Worm (Caenorhabditis elegans): ENCODE results near the gene F49H6.5.
A peak's percentile ranks its signal among the peaks of the same experiment; 100 is the strongest.

F49H6.5 gene

DNA sequence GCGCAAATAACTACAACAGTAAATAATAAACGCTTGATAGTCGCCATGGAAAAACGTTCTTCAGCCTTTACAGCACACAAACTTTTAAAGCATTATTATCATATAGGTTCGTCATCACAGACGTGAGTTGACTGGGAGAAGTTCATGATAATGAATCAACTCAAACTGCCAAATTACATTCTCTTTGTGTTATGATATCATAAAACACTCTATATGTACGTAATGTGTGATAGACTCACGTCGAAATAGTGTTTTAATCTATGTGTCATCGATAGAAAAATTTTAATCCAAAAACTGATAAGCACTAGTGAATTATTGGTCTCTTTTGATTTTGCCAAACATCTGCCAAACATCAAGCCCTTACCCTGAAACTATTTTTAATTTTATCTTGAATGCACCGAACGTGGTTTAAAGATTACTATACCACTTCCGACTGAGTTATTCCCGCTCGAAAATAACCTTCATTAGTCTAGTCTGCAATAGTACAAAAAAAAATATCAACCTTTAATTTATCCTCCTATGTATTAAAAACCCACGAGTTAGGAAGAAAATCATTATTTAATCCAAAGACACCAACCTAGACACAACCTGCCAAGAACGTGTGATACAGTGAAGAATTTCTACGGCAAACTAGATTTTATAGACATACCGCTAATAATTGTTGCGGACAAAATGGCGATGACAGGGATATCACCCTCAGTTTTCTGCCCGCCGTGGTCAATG lies 13.5 kb upstream of the F49H6.5 start, which contains the start of the genes clc-12 and clec-240:
clc-12 (minus strand) TSS at position 47 of the 723 bp plus-strand sequence.
clec-240 (plus strand) TSS at position 673 of the 723 bp plus-strand sequence.
- TF ChIP-seq elt-2 (tag; optimal IDR thresholded peaks at IDR 0.05), result peak; percentile 69
- TF ChIP-seq mef-2 (tag; optimal IDR thresholded peaks at IDR 0.05), result no peak

DNA sequence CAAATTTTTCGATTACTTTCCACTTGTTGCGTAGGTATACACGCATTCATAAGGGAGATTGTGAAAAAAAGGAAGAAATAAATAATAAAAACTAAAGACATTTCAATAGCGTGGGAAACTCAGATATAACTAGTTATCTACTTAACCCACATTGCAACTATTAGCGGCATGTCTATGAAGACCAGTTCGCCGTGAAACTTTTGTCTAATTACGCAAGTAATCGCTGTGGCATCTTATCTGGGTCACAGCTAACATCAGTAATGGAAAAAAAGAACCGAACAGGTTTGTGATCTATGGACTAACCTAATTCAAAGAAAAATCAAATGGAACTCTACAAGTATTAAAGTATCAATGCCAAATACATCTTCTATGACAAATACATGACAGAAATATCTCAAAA lies 9.8 kb upstream of the F49H6.5 start, which contains the start of gene clec-241:
clec-241 (minus strand) TSS at position 101 of the 400 bp plus-strand sequence.
- no peak for TF ChIP-seq dsc-1 (tag; optimal IDR thresholded peaks at IDR 0.05)
- TF ChIP-seq sox-4 (tag; optimal IDR thresholded peaks at IDR 0.05), result no peak
- TF ChIP-seq ceh-63 (GFP tag; optimal IDR thresholded peaks at IDR 0.05), result no peak
- no peak for TF ChIP-seq efl-3 (GFP tag; optimal IDR thresholded peaks at IDR 0.05)
- TF ChIP-seq lir-3 (tag; optimal IDR thresholded peaks at IDR 0.05; ENCODE audit: poor library complexity), result no peak
- no peak for TF ChIP-seq C34B4.2 (tag; optimal IDR thresholded peaks at IDR 0.05)
- no peak for TF ChIP-seq fkh-8 (tag; optimal IDR thresholded peaks at IDR 0.05)
- no peak for TF ChIP-seq lin-39 (tag; optimal IDR thresholded peaks at IDR 0.05)
- TF ChIP-seq nhr-77 (tag; optimal IDR thresholded peaks at IDR 0.05), result no peak
- TF ChIP-seq nhr-90 (tag; optimal IDR thresholded peaks at IDR 0.05; ENCODE audit: poor library complexity), result no peak
- TF ChIP-seq sup-37 (GFP tag; optimal IDR thresholded peaks at IDR 0.05), result no peak
- TF ChIP-seq aly-2 (tag; optimal IDR thresholded peaks at IDR 0.05), result no peak
- no peak for TF ChIP-seq xbp-1 (tag; optimal IDR thresholded peaks at IDR 0.05)
- TF ChIP-seq nhr-28 (tag; optimal IDR thresholded peaks at IDR 0.05), result no peak
- no peak for TF ChIP-seq aha-1 (tag; optimal IDR thresholded peaks at IDR 0.05)
- no peak for TF ChIP-seq egl-13 (tag; optimal IDR thresholded peaks at IDR 0.05)
- TF ChIP-seq nhr-71 (tag; optimal IDR thresholded peaks at IDR 0.05), result no peak
- no peak for TF ChIP-seq mab-9 (GFP tag; IDR thresholded peaks at IDR 0.05)
- no peak for TF ChIP-seq tbx-2 (tag; optimal IDR thresholded peaks at IDR 0.05)
- TF ChIP-seq efl-1 (optimal IDR thresholded peaks at IDR 0.05), result no peak
- no peak for TF ChIP-seq efl-1 (GFP tag; optimal IDR thresholded peaks at IDR 0.05 in 1 of 2)

DNA sequence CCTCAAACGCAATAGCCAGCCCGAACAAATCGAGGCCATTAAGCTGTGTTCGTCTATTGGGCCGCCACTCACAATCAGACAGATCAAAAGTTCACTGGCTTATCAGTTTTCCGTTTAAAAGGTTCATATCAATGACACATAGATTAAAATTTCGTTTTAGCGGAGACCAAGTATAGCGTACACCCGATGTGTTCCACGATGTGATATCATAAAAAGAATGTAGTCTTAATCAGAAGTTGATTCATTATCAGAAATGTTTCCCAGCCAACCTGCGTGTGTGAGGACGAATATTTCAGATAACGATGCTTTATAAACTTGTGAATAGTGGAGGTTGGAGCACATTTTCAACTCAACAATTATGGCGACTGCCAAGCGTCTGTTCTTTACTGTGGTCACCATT lies 9.0 kb upstream of the F49H6.5 start, which contains the start of gene clc-13:
clc-13 (plus strand) TSS at position 359 of the 400 bp plus-strand sequence.
- TF ChIP-seq efl-1 (optimal IDR thresholded peaks at IDR 0.05), result no peak
- peak in 1 of 2 experiments; percentile 42 for TF ChIP-seq efl-1 (GFP tag; optimal IDR thresholded peaks at IDR 0.05 in 1 of 2)
- no peak for TF ChIP-seq grh-1 (GFP tag; IDR thresholded peaks at IDR 0.05)
- no peak for TF ChIP-seq pqm-1 (tag; optimal IDR thresholded peaks at IDR 0.05)
- TF ChIP-seq nhr-20 (tag; optimal IDR thresholded peaks at IDR 0.05), result peak; percentile 75
- TF ChIP-seq jun-1 (tag; optimal IDR thresholded peaks at IDR 0.05), result peak; percentile 57
- no peak for TF ChIP-seq nhr-237 (tag; optimal IDR thresholded peaks at IDR 0.05)
- no peak for TF ChIP-seq C04F5.9 (tag; optimal IDR thresholded peaks at IDR 0.05)
- TF ChIP-seq elt-2 (tag; optimal IDR thresholded peaks at IDR 0.05), result peak; percentile 98
- TF ChIP-seq ces-1 (GFP tag; optimal IDR thresholded peaks at IDR 0.05), result no peak
- no peak for TF ChIP-seq nhr-19 (GFP tag; conservative IDR thresholded peaks at IDR 0.05)

DNA sequence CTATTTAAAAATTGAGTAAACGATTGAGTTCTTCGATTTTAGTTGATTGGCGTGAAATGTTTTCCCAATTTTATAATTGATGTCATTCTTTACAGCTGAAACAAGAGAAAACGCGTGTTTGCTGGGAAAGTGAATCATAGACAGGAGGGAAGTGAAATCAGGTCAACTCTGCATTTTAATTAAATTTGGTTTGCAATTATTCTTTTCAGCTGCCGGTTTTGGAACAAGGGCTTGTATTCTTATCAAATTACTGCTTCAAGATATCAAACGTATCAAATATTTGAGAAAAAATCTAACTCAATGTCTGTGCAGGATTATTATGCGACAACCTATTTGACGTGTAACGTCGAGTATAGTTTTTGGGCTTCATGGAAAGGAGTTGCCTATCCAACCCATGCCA lies 6.3 kb upstream of the F49H6.5 start, which contains the start of gene srh-97:
srh-97 (plus strand) TSS at position 301 of the 400 bp plus-strand sequence.
- TF ChIP-seq hlh-4 (tag; optimal IDR thresholded peaks at IDR 0.05), result peak; percentile 25
- TF ChIP-seq Y116A8C.19 (tag; optimal IDR thresholded peaks at IDR 0.05; ENCODE audit: borderline replicate concordance), result no peak

DNA sequence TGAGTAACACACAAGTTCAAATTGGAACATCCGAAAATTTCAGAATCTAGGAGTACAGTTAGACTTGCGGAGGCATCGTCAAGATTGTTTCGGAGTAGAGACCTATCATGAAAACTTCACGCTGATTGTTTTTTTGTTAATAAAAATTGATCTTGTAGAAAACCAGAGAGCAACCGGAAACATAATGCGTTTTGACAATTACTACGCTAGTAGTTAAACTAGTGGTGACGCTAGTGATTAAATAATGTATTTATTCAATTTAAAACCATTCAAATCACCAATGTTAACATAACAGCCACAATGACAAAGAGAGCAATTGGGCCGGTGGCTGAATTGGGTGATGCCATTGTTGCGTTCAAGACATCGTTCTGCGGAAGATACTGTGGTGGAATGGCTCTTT lies 3.4 kb upstream of the F49H6.5 start, which contains the start of gene F49H6.17:
F49H6.17 (plus strand) TSS at position 301 of the 400 bp plus-strand sequence.
- TF ChIP-seq nhr-71 (tag; optimal IDR thresholded peaks at IDR 0.05) (no peak), nhr-76 (tag; optimal IDR thresholded peaks at IDR 0.05) (no peak), unc-30 (tag; optimal IDR thresholded peaks at IDR 0.05) (no peak), grh-1 (GFP tag; IDR thresholded peaks at IDR 0.05) (no peak), pag-3 (tag; optimal IDR thresholded peaks at IDR 0.05; ENCODE audit: borderline replicate concordance, insufficient read depth) (no peak), ceh-63 (GFP tag; optimal IDR thresholded peaks at IDR 0.05) (no peak), hlh-4 (tag; optimal IDR thresholded peaks at IDR 0.05) (no peak), nhr-77 (tag; optimal IDR thresholded peaks at IDR 0.05) (no peak), zip-4 (GFP tag; optimal IDR thresholded peaks at IDR 0.05) (no peak), nhr-28 (tag; optimal IDR thresholded peaks at IDR 0.05) (no peak), efl-1 (optimal IDR thresholded peaks at IDR 0.05) (no peak), efl-1 (GFP tag; optimal IDR thresholded peaks at IDR 0.05 in 1 of 2) (no peak), nhr-84 (tag; optimal IDR thresholded peaks at IDR 0.05) (no peak), skn-1 (tag; optimal IDR thresholded peaks at IDR 0.05) (no peak), nhr-237 (tag; optimal IDR thresholded peaks at IDR 0.05) (no peak), aly-2 (tag; optimal IDR thresholded peaks at IDR 0.05) (no peak), blmp-1 (tag; optimal IDR thresholded peaks at IDR 0.05) (no peak), nhr-85 (tag) (no peak), dpl-1 (GFP tag; optimal IDR thresholded peaks at IDR 0.05) (no peak), lin-14 (GFP tag; optimal IDR thresholded peaks at IDR 0.05) (no peak)

Measured in whole organism, L1 larva.